Fruit fly (Drosophila melanogaster) whole organism, embryonic: ENCODE results near the gene Eig71Eg.

Source experiments
- Awh ChIP-seq: fragments of 200-800 bp; sonication (Bioruptor generic); IDR thresholded peaks from 2 replicates; pipeline ENCODE4, ENCODE4 v1.3.6; 2022; ENCODE audit warnings: missing biosample characterization, missing genetic modification characterization
- Blimp-1 ChIP-seq: fragments of 200-800 bp; sonication (Bioruptor generic); optimal IDR thresholded peaks from 3 replicates; lab custom pipeline; 2018; ENCODE audit warnings: missing biosample characterization, missing genetic modification characterization, mild to moderate bottlenecking, moderate library complexity, missing genetic modification reagents
- CG10274 ChIP-seq: fragments of 200-800 bp; sonication (Bioruptor generic); optimal IDR thresholded peaks from 3 replicates; lab custom pipeline; 2017; ENCODE audit warnings: missing biosample characterization, mild to moderate bottlenecking, missing genetic modification characterization
- CG10431 ChIP-seq: fragments of 200-800 bp; sonication (Bioruptor generic); optimal IDR thresholded peaks from 3 replicates; lab custom pipeline; 2018; ENCODE audit warnings: missing biosample characterization, mild to moderate bottlenecking, missing genetic modification characterization
- CG11696 ChIP-seq: fragments of 200-800 bp; sonication (Bioruptor generic); IDR thresholded peaks from 2 replicates; pipeline ENCODE4 v1.3.6; 2022; ENCODE audit warnings: missing biosample characterization, missing genetic modification characterization
- CG12219 ChIP-seq: fragments of 200-800 bp; sonication (Bioruptor generic); optimal IDR thresholded peaks from 3 replicates; lab custom pipeline; 2018; ENCODE audit warnings: missing biosample characterization, mild to moderate bottlenecking, missing genetic modification characterization
- CG1233 ChIP-seq: fragments of 200-800 bp; sonication (Bioruptor generic); optimal IDR thresholded peaks from 4 replicates; lab custom pipeline; 2018; ENCODE audit warnings: missing biosample characterization, mild to moderate bottlenecking, missing genetic modification characterization
- CG13894 ChIP-seq: fragments of 200-800 bp; sonication (Bioruptor generic); optimal IDR thresholded peaks from 3 replicates; lab custom pipeline; 2018; ENCODE audit warnings: missing biosample characterization, mild to moderate bottlenecking, missing genetic modification characterization, moderate library complexity
- CG14441 ChIP-seq: fragments of 200-800 bp; sonication (Bioruptor generic); IDR thresholded peaks from 2 replicates; pipeline ENCODE4 v1.3.6; 2022; ENCODE audit warnings: missing biosample characterization, missing genetic modification characterization
- CG14710 ChIP-seq: fragments of 200-800 bp; sonication (Bioruptor generic); optimal IDR thresholded peaks from 3 replicates; lab custom pipeline; 2019; ENCODE audit warnings: missing biosample characterization, mild to moderate bottlenecking, missing genetic modification characterization, moderate library complexity
- CG15601 ChIP-seq: fragments of 200-800 bp; sonication (Bioruptor generic); optimal IDR thresholded peaks from 3 replicates; lab custom pipeline; 2019; ENCODE audit warnings: missing biosample characterization, mild to moderate bottlenecking, missing genetic modification characterization, moderate library complexity
- CG1832 ChIP-seq: fragments of 200-800 bp; sonication (Bioruptor generic); optimal IDR thresholded peaks from 2 replicates; lab custom pipeline; 2017; ENCODE audit warnings: missing biosample characterization, mild to moderate bottlenecking, missing genetic modification characterization, inconsistent platforms
- CG2202 ChIP-seq: fragments of 200-800 bp; sonication (Bioruptor generic); optimal IDR thresholded peaks from 2 replicates; lab custom pipeline; 2018; ENCODE audit warnings: missing biosample characterization, mild to moderate bottlenecking, missing genetic modification characterization
- CG2678 ChIP-seq: fragments of 200-800 bp; sonication (Bioruptor generic); optimal IDR thresholded peaks from 3 replicates; lab custom pipeline; 2019; ENCODE audit warnings: missing biosample characterization, mild to moderate bottlenecking, missing genetic modification characterization, moderate library complexity
- CG2889 ChIP-seq: fragments of 200-800 bp; sonication (Bioruptor generic); IDR thresholded peaks from 3 replicates; pipeline ENCODE4 v1.3.6; 2022; ENCODE audit warnings: missing biosample characterization, missing genetic modification characterization
- CG33557 ChIP-seq: fragments of 200-800 bp; sonication (Bioruptor generic); optimal IDR thresholded peaks from 2 replicates; lab custom pipeline; 2019; ENCODE audit warnings: missing biosample characterization, mild to moderate bottlenecking, missing genetic modification characterization, moderate library complexity
- CG6272 ChIP-seq: fragments of 200-800 bp; sonication (Bioruptor generic); IDR thresholded peaks from 2 replicates; pipeline ENCODE4 v1.3.6; 2022; ENCODE audit warnings: missing biosample characterization, missing genetic modification characterization
- CG6683 ChIP-seq: fragments of 200-800 bp; sonication (Bioruptor generic); optimal IDR thresholded peaks from 2 replicates; lab custom pipeline; 2017; ENCODE audit warnings: missing biosample characterization, mild to moderate bottlenecking, missing genetic modification characterization, missing genetic modification reagents
- CG6765 ChIP-seq: fragments of 200-800 bp; sonication (Bioruptor generic); optimal IDR thresholded peaks from 3 replicates; lab custom pipeline; 2017; ENCODE audit warnings: missing biosample characterization, mild to moderate bottlenecking, missing genetic modification characterization
- CG6813 ChIP-seq: fragments of 200-800 bp; sonication (Bioruptor generic); optimal IDR thresholded peaks from 2 replicates; lab custom pipeline; 2017; ENCODE audit warnings: missing biosample characterization, missing genetic modification characterization, mild to moderate bottlenecking, moderate library complexity, missing genetic modification reagents
- CG7745 ChIP-seq: fragments of 200-800 bp; sonication (Bioruptor generic); optimal IDR thresholded peaks from 2 replicates; lab custom pipeline; 2018; ENCODE audit warnings: missing biosample characterization, mild to moderate bottlenecking, missing genetic modification characterization, moderate library complexity
- CG8281 ChIP-seq: fragments of 200-800 bp; sonication (Bioruptor generic); optimal IDR thresholded peaks from 2 replicates; lab custom pipeline; 2018; ENCODE audit warnings: missing biosample characterization, mild to moderate bottlenecking, missing genetic modification characterization, moderate library complexity
- CG8290 ChIP-seq, 3 experiments: fragments of 200-800 bp; sonication (Bioruptor generic); optimal IDR thresholded peaks; 2 replicates each; lab custom pipeline; 2016 to 2019; ENCODE audit warnings: missing biosample characterization in 3 of 3, missing genetic modification characterization in 3 of 3, mild to moderate bottlenecking in 2 of 3, moderate library complexity in 1 of 3
- CG8924 ChIP-seq: fragments of 200-800 bp; optimal IDR thresholded peaks from 3 replicates; lab custom pipeline; 2019; ENCODE audit warnings: missing biosample characterization, mild to moderate bottlenecking, missing genetic modification characterization, moderate library complexity
- CG9727 ChIP-seq: fragments of 200-800 bp; sonication (Bioruptor generic); optimal IDR thresholded peaks from 3 replicates; lab custom pipeline; 2017; ENCODE audit warnings: missing biosample characterization, mild to moderate bottlenecking, missing genetic modification characterization
- D ChIP-seq, 2 experiments: fragments of 200-800 bp in 1 of 2; fragments of >200 bp in 1 of 2; sonication (Bioruptor generic) in 1 of 2; optimal IDR thresholded peaks; 2 replicates in 1 of 2; 3 replicates in 1 of 2; lab custom pipeline; 2017; ENCODE audit warnings: mild to moderate bottlenecking in 1 of 2, missing biosample characterization in 1 of 2, missing genetic modification characterization in 1 of 2, missing genetic modification reagents in 1 of 2
- Dfd ChIP-seq, 2 experiments: fragments of >200 bp; optimal IDR thresholded peaks; 2 replicates each; lab custom pipeline; 2017; ENCODE audit warnings: missing biosample characterization in 2 of 2, missing genetic modification characterization in 2 of 2
- Dip2 ChIP-seq: fragments of 200-800 bp; sonication (Bioruptor generic); IDR thresholded peaks from 2 replicates; pipeline ENCODE4 v1.3.6; 2022; ENCODE audit warnings: missing biosample characterization, missing genetic modification characterization
- Gug ChIP-seq: fragments of 200-800 bp; sonication (Bioruptor generic); IDR thresholded peaks from 4 replicates; pipeline ENCODE4 v1.3.6; 2022; ENCODE audit warnings: missing biosample characterization, missing genetic modification characterization
- Hr78 ChIP-seq, 2 experiments: fragments of 200-800 bp in 1 of 2; fragments of >200 bp in 1 of 2; sonication (Bioruptor generic) in 1 of 2; optimal IDR thresholded peaks; 2 replicates each; lab custom pipeline; 2017 to 2019; ENCODE audit warnings: missing biosample characterization in 2 of 2, missing genetic modification characterization in 2 of 2, mild to moderate bottlenecking in 1 of 2, moderate library complexity in 1 of 2
- Kr ChIP-seq: fragments of 200-800 bp; sonication (Bioruptor generic); optimal IDR thresholded peaks from 2 replicates; lab custom pipeline; 2017; ENCODE audit warnings: missing biosample characterization, mild to moderate bottlenecking, missing genetic modification characterization
- Pdp1 ChIP-seq, 2 experiments: fragments of 200-800 bp; sonication (Bioruptor generic); optimal IDR thresholded peaks; 3 replicates each; lab custom pipeline; 2016; ENCODE audit warnings: missing biosample characterization in 2 of 2, missing genetic modification characterization in 2 of 2, mild to moderate bottlenecking in 1 of 2, moderate library complexity in 1 of 2
- Tbp ChIP-seq: fragments of >200 bp; optimal IDR thresholded peaks from 2 replicates; lab custom pipeline; 2018; ENCODE audit warnings: missing biosample characterization, missing genetic modification characterization
- Vsx1 ChIP-seq: fragments of 200-800 bp; sonication (Bioruptor generic); optimal IDR thresholded peaks from 2 replicates; lab custom pipeline; 2017; ENCODE audit warnings: missing biosample characterization, mild to moderate bottlenecking, missing genetic modification characterization, missing genetic modification reagents
- bsh ChIP-seq, 2 experiments: fragments of 200-800 bp; sonication (Bioruptor generic); optimal IDR thresholded peaks; 2 replicates each; lab custom pipeline; 2017 to 2018; ENCODE audit warnings: mild to moderate bottlenecking in 2 of 2, missing biosample characterization in 2 of 2, missing genetic modification characterization in 2 of 2, moderate library complexity in 1 of 2
- cato ChIP-seq: fragments of 200-800 bp; sonication (Bioruptor generic); optimal IDR thresholded peaks from 2 replicates; lab custom pipeline; 2016; ENCODE audit warnings: missing biosample characterization, missing genetic modification characterization, borderline replicate concordance
- chif ChIP-seq, 2 experiments: fragments of 200-800 bp; sonication (Bioruptor generic); optimal IDR thresholded peaks; 3 replicates each; lab custom pipeline; 2016; ENCODE audit warnings: missing biosample characterization in 2 of 2, missing genetic modification characterization in 2 of 2
- eve ChIP-seq, 2 experiments: fragments of >200 bp; optimal IDR thresholded peaks; 2 replicates each; lab custom pipeline; 2017; ENCODE audit warnings: missing biosample characterization in 2 of 2, missing genetic modification characterization in 2 of 2
- fd64A ChIP-seq: fragments of 200-800 bp; sonication (Bioruptor generic); optimal IDR thresholded peaks from 3 replicates; lab custom pipeline; 2018; ENCODE audit warnings: missing biosample characterization, mild to moderate bottlenecking, missing genetic modification characterization
- grn ChIP-seq: fragments of 200-800 bp; sonication (Bioruptor generic); optimal IDR thresholded peaks from 3 replicates; lab custom pipeline; 2017; ENCODE audit warnings: missing biosample characterization, missing genetic modification characterization
- hkb ChIP-seq, 2 experiments: fragments of 200-800 bp in 1 of 2; fragments of >200 bp in 1 of 2; sonication (Bioruptor generic) in 1 of 2; IDR thresholded peaks in 1 of 2; optimal IDR thresholded peaks in 1 of 2; 2 replicates each; pipeline versions ENCODE4 v1.3.6 to Lab custom; 2017 to 2022; ENCODE audit warnings: missing biosample characterization in 1 of 2, missing genetic modification characterization in 1 of 2
- kni ChIP-seq: fragments of 200-800 bp; sonication (Bioruptor generic); optimal IDR thresholded peaks from 3 replicates; lab custom pipeline; 2017; ENCODE audit warnings: mild to moderate bottlenecking, missing biosample characterization, missing genetic modification reagents, missing genetic modification characterization
- nau ChIP-seq: fragments of 200-800 bp; sonication (Bioruptor generic); optimal IDR thresholded peaks from 3 replicates; lab custom pipeline; 2017; ENCODE audit warnings: missing biosample characterization, mild to moderate bottlenecking, missing genetic modification characterization, missing genetic modification reagents
- onecut ChIP-seq: fragments of 200-800 bp; sonication (Bioruptor generic); IDR thresholded peaks from 2 replicates; pipeline ENCODE4 v1.3.6; 2022; ENCODE audit warnings: missing biosample characterization, missing genetic modification characterization
- shn ChIP-seq: fragments of 200-800 bp; sonication (Bioruptor generic); optimal IDR thresholded peaks from 3 replicates; lab custom pipeline; 2016; ENCODE audit warnings: missing biosample characterization, missing genetic modification characterization
- sqz ChIP-seq: fragments of 200-800 bp; sonication (Bioruptor generic); optimal IDR thresholded peaks from 3 replicates; lab custom pipeline; 2018; ENCODE audit warnings: missing biosample characterization, mild to moderate bottlenecking, missing genetic modification characterization
- unpg ChIP-seq: fragments of 200-800 bp; sonication (Bioruptor generic); optimal IDR thresholded peaks from 3 replicates; lab custom pipeline; 2018; ENCODE audit warnings: missing biosample characterization, mild to moderate bottlenecking, missing genetic modification characterization, moderate library complexity
- vvl ChIP-seq: fragments of 200-800 bp; sonication (Bioruptor generic); IDR thresholded peaks from 2 replicates; pipeline ENCODE4 v1.3.6; 2022; ENCODE audit warnings: missing biosample characterization, missing genetic modification characterization

Gene Eig71Eg

dm6 chr3L:15706199-15706598 lies 48.8 kb downstream of the Eig71Eg start (continued):
- peak; percentile 28 for TF ChIP-seq fd64A (GFP tag; lab: Kevin White, UChicago)
- TF ChIP-seq CG1233 (GFP tag; lab: Kevin White, UChicago), result peak; percentile 39
- peak; percentile 2 for TF ChIP-seq Kr (GFP tag; lab: Kevin White, UChicago)
- TF ChIP-seq CG9727 (GFP tag; lab: Kevin White, UChicago), result peak; percentile 1
- no peak for TF ChIP-seq chif (GFP tag; optimal IDR thresholded peaks at IDR 0.05; lab: Kevin White, UChicago)
- TF ChIP-seq CG6765 (GFP tag; lab: Kevin White, UChicago), result no peak
- TF ChIP-seq nau, result no peak
- TF ChIP-seq kni (GFP tag; lab: Kevin White, UChicago), result peak; percentile 82
- peak; percentile 33 for TF ChIP-seq CG12219 (GFP tag; lab: Kevin White, UChicago)
- TF ChIP-seq Dfd (GFP tag; optimal IDR thresholded peaks at IDR 0.05; lab: Kevin White, UChicago), result no peak
- TF ChIP-seq CG13894 (tag; lab: Kevin White, UChicago), result no peak
- TF ChIP-seq grn (GFP tag; lab: Kevin White, UChicago), result peak; percentile 61
- TF ChIP-seq CG2678, result peak; percentile 28
- TF ChIP-seq Gug (GFP tag; lab: Robert Waterston, UW), result no peak
- TF ChIP-seq eve (GFP tag; optimal IDR thresholded peaks at IDR 0.05; lab: Kevin White, UChicago), result peak in 1 of 2 experiments; percentile 38
- TF ChIP-seq CG2202 (tag; lab: Kevin White, UChicago), result peak; percentile 25
- peak; percentile 5 for TF ChIP-seq unpg (GFP tag; lab: Kevin White, UChicago)
- no peak for TF ChIP-seq CG10274 (GFP tag; lab: Kevin White, UChicago)
- peak in 1 of 2 experiments; percentile 34 for TF ChIP-seq Pdp1 (GFP tag; optimal IDR thresholded peaks at IDR 0.05; lab: Kevin White, UChicago)
- peak; percentile 26 for TF ChIP-seq Vsx1 (GFP tag; lab: Kevin White, UChicago)
- no peak for TF ChIP-seq hkb (optimal IDR thresholded peaks at IDR 0.05; lab: Kevin White, UChicago)
- no peak for TF ChIP-seq hkb (GFP tag; IDR thresholded peaks at IDR 0.05; lab: Robert Waterston, UW)
- TF ChIP-seq CG11696, result no peak
- TF ChIP-seq CG6272 (GFP tag; lab: Robert Waterston, UW), result no peak
- no peak for TF ChIP-seq cato (GFP tag; lab: Kevin White, UChicago)
- no peak for TF ChIP-seq CG1832 (GFP tag; lab: Kevin White, UChicago)
- TF ChIP-seq vvl (GFP tag; lab: Robert Waterston, UW), result peak; percentile 41
- TF ChIP-seq Blimp-1 (GFP tag; lab: Kevin White, UChicago), result peak; percentile 72
- no peak for TF ChIP-seq CG14441
- peak in 1 of 2 experiments; percentile 23 for TF ChIP-seq bsh (GFP tag; optimal IDR thresholded peaks at IDR 0.05; lab: Kevin White, UChicago)
- TF ChIP-seq CG8281 (tag; lab: Kevin White, UChicago), result peak; percentile 68
- no peak for TF ChIP-seq D (optimal IDR thresholded peaks at IDR 0.05; lab: Kevin White, UChicago)
- TF ChIP-seq D (GFP tag; optimal IDR thresholded peaks at IDR 0.05; lab: Kevin White, UChicago), result peak; percentile 4
- TF ChIP-seq CG8290 (GFP tag; optimal IDR thresholded peaks at IDR 0.05; lab: Kevin White, UChicago), result no peak
- peak in 1 of 2 experiments; percentile 7 for TF ChIP-seq CG8290 (tag; optimal IDR thresholded peaks at IDR 0.05; lab: Kevin White, UChicago)
- peak; percentile 53 for TF ChIP-seq CG33557 (GFP tag; lab: Kevin White, UChicago)
- TF ChIP-seq CG8924 (tag; lab: Kevin White, UChicago), result no peak
- peak; percentile 21 for TF ChIP-seq CG6813
- TF ChIP-seq Hr78 (GFP tag; optimal IDR thresholded peaks at IDR 0.05; lab: Kevin White, UChicago), result peak in 1 of 2 experiments; percentile 59
- no peak for TF ChIP-seq shn
- peak; percentile 2 for TF ChIP-seq sqz
- peak; percentile 40; the same call in 1 of the 2 replicates for TF ChIP-seq onecut (GFP tag; lab: Robert Waterston, UW)
- TF ChIP-seq CG7745, result peak; percentile 19
- TF ChIP-seq CG14710 (tag; lab: Kevin White, UChicago), result peak; percentile 11
- no peak for TF ChIP-seq Tbp (GFP tag; lab: Kevin White, UChicago)
- TF ChIP-seq CG10431 (GFP tag; lab: Kevin White, UChicago), result peak; percentile 54
- TF ChIP-seq CG6683, result no peak
- TF ChIP-seq Awh (GFP tag; lab: Robert Waterston, UW), result peak; percentile 54; the same call in 1 of the 2 replicates
- peak; percentile 47 for TF ChIP-seq CG15601
- no peak for TF ChIP-seq CG2889 (GFP tag; lab: Robert Waterston, UW)
- no peak for TF ChIP-seq Dip2 (GFP tag; lab: Robert Waterston, UW)
